Worm (Caenorhabditis elegans) whole organism, mixed stage, embryonic: ENCODE results near the gene srx-86.

Experiments
- blmp-1 ChIP-seq: fragments of 150-350 bp; optimal IDR thresholded peaks from 2 replicates; lab custom pipeline; 2014; ENCODE audit warnings: missing biosample characterization, missing genetic modification characterization
- ceh-43 ChIP-seq: fragments of 200-800 bp; sonication (Bioruptor generic); optimal IDR thresholded peaks from 2 replicates; lab custom pipeline; 2018; ENCODE audit warnings: mild to moderate bottlenecking, missing genetic modification characterization, moderate library complexity, missing compliant biosample characterization
- ces-1 ChIP-seq: fragments of 150-350 bp; optimal IDR thresholded peaks from 2 replicates; lab custom pipeline; 2014; ENCODE audit warnings: missing biosample characterization, missing genetic modification reagents, missing genetic modification characterization
- flh-1 ChIP-seq: fragments of 200-800 bp; sonication (Bioruptor generic); optimal IDR thresholded peaks from 2 replicates; lab custom pipeline; 2018; ENCODE audit warnings: mild to moderate bottlenecking, missing genetic modification characterization, moderate library complexity, missing compliant biosample characterization
- lsy-2 ChIP-seq: fragments of 150-350 bp; optimal IDR thresholded peaks from 2 replicates; lab custom pipeline; 2014; ENCODE audit warnings: missing biosample characterization, missing genetic modification characterization
- mep-1 ChIP-seq: fragments of 150-350 bp; optimal IDR thresholded peaks from 2 replicates; lab custom pipeline; 2017; ENCODE audit warnings: missing biosample characterization, missing genetic modification reagents, missing genetic modification characterization, inconsistent platforms
- nhr-12 ChIP-seq: fragments of 150-350 bp; optimal IDR thresholded peaks from 2 replicates; lab custom pipeline; 2014; ENCODE audit warnings: missing biosample characterization, missing genetic modification characterization
- nhr-237 ChIP-seq: fragments of 150-350 bp; optimal IDR thresholded peaks from 2 replicates; lab custom pipeline; 2014; ENCODE audit warnings: missing biosample characterization, missing genetic modification characterization
- nhr-76 ChIP-seq: sonication (generic microtip); optimal IDR thresholded peaks from 2 replicates; lab custom pipeline; 2017; ENCODE audit warnings: missing biosample characterization, missing genetic modification characterization
- pha-4 ChIP-seq: fragments of 150-350 bp; optimal IDR thresholded peaks from 2 replicates; lab custom pipeline; 2018; ENCODE audit warnings: missing biosample characterization, missing genetic modification reagents, missing genetic modification characterization
- sem-2 ChIP-seq: fragments of 200-800 bp; sonication (Bioruptor generic); optimal IDR thresholded peaks from 2 replicates; lab custom pipeline; 2018; ENCODE audit warnings: mild to moderate bottlenecking, missing genetic modification characterization, missing compliant biosample characterization
- snpc-4 ChIP-seq: fragments of 150-350 bp; optimal IDR thresholded peaks from 2 replicates; lab custom pipeline; 2014; ENCODE audit warnings: missing biosample characterization, missing genetic modification characterization
- unc-62 ChIP-seq: fragments of 150-350 bp; optimal IDR thresholded peaks from 2 replicates; lab custom pipeline; 2014; ENCODE audit warnings: missing biosample characterization, missing genetic modification reagents, missing genetic modification characterization

DNA sequence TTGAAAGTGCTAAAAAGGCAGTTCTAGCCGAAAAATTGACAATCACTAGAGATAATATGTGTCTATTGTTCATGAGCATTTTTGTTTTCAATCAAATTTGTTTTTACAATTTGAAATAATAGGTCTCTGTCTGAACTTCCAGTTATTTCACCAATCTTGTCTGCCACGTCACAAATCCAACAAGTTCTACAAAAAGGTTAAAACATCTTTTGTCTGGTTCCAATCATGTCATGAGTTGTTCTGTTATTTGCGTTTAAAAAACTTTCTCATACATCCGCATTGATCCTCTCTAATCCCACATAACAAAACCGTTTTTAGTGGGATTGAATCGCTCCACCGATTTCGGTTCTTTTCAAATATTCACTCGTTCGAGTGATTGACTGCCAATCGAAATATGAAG lies 38.1 kb downstream of the srx-86 start, which contains the start of gene F35B12.9:
- TF ChIP-seq nhr-12 (tag; lab: Kevin White, UChicago) = no peak
- no peak for TF ChIP-seq pha-4 (tag; lab: Kevin White, UChicago)
- no peak for TF ChIP-seq nhr-237 (tag; lab: Kevin White, UChicago)
- no peak for TF ChIP-seq sem-2 (GFP tag; lab: Kevin White, UChicago)
- TF ChIP-seq lsy-2 (tag; lab: Kevin White, UChicago) = no peak
- no peak for TF ChIP-seq nhr-76 (tag; lab: Kevin White, UChicago)
- no peak for TF ChIP-seq unc-62 (GFP tag; lab: Kevin White, UChicago)
- no peak for TF ChIP-seq snpc-4 (tag; lab: Kevin White, UChicago)
- TF ChIP-seq ceh-43 (GFP tag; lab: Kevin White, UChicago) = no peak
- TF ChIP-seq ces-1 (GFP tag; lab: Kevin White, UChicago) = no peak
- no peak for TF ChIP-seq flh-1
- no peak for TF ChIP-seq mep-1 (tag; lab: Kevin White, UChicago)
- no peak for TF ChIP-seq blmp-1 (tag; lab: Kevin White, UChicago)
